Comparison of ENCODE assay signal across 6 worm cellular contexts in the genomic region with DNA sequence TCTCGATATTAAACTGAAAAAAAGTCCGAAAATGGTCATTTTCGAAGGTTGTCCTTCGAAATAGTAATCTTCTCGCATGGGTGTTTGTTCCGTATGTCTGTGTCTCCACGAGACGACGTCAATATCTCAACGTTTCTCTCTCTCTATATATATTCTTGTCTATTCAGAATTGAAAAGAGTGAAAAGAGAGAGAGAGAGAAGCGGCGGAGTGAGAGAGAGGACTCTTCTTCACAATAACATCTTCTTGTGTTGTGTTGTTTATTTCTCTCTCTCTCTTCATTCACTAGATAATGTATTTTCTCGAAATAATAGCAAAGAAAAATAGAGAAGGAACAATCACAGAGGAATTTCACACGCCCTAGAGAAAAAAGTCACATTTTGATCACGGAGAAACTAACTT.
TF ChIP-seq lines count a peak whose summit lies in the region.

No protein-coding gene starts in this region.

TF ChIP-seq in whole organism, L1 larva, 84 proteins besides CTCF, POLR2A, EP300 and RAD21 (continued from another document):
- TF ChIP-seq lin-15B (tag; optimal IDR thresholded peaks at IDR 0.05; lab: Kevin White, UChicago) (no peak), rnt-1 (tag; optimal IDR thresholded peaks at IDR 0.05; lab: Kevin White, UChicago) (peak; percentile 29), blmp-1 (tag; optimal IDR thresholded peaks at IDR 0.05; lab: Kevin White, UChicago) (peak; percentile 90), dpl-1 (GFP tag; optimal IDR thresholded peaks at IDR 0.05; lab: Kevin White, UChicago) (peak in 2 of 3 experiments; percentile 7 to 44), sox-4 (tag; optimal IDR thresholded peaks at IDR 0.05; lab: Kevin White, UChicago) (no peak), nhr-20 (tag; optimal IDR thresholded peaks at IDR 0.05; lab: Kevin White, UChicago) (peak; percentile 31), nhr-47 (tag; optimal IDR thresholded peaks at IDR 0.05; lab: Kevin White, UChicago) (peak; percentile 30), snu-23 (GFP tag; optimal IDR thresholded peaks at IDR 0.05; lab: Kevin White, UChicago) (peak; percentile 66), efl-1 (optimal IDR thresholded peaks at IDR 0.05; lab: Kevin White, UChicago) (peak; percentile 27 to 35), efl-1 (GFP tag; optimal IDR thresholded peaks at IDR 0.05 in 1 of 2; lab: Kevin White, UChicago) (peak in 1 of 2 experiments; percentile 45), elt-3 (tag; optimal IDR thresholded peaks at IDR 0.05; lab: Kevin White, UChicago) (peak in 1 of 6 experiments; percentile 12), lin-14 (GFP tag; optimal IDR thresholded peaks at IDR 0.05; lab: Kevin White, UChicago) (peak; percentile 88), ceh-82 (tag; optimal IDR thresholded peaks at IDR 0.05; lab: Kevin White, UChicago) (peak in 1 of 3 experiments; percentile 29), lin-13 (GFP tag; optimal IDR thresholded peaks at IDR 0.05; lab: Kevin White, UChicago) (peak; percentile 19), nhr-85 (tag; lab: Kevin White, UChicago) (peak; percentile 31)
TF ChIP-seq in whole organism, L1 larva: peak in this region for 19.

TF ChIP-seq in whole organism, L2 larva, 48 proteins besides CTCF, POLR2A, EP300 and RAD21 (continued from another document):
- no peak for TF ChIP-seq zag-1 (tag; optimal IDR thresholded peaks at IDR 0.05; lab: Kevin White, UChicago)
- peak in 1 of 2 experiments; percentile 59 for TF ChIP-seq lsy-2 (tag; optimal IDR thresholded peaks at IDR 0.05; lab: Kevin White, UChicago)
- TF ChIP-seq nhr-11 (tag; optimal IDR thresholded peaks at IDR 0.05; lab: Kevin White, UChicago): no peak
- TF ChIP-seq sma-9 (GFP tag; optimal IDR thresholded peaks at IDR 0.05; lab: Kevin White, UChicago): peak; percentile 42
- no peak for TF ChIP-seq sma-9 (tag; optimal IDR thresholded peaks at IDR 0.05; lab: Kevin White, UChicago)

TF ChIP-seq in whole organism, L3 larva, 47 proteins besides CTCF, POLR2A, EP300 and RAD21 (continued from another document):
- TF ChIP-seq ztf-11 (tag; optimal IDR thresholded peaks at IDR 0.05; lab: Kevin White, UChicago) (no peak), nhr-43 (tag; optimal IDR thresholded peaks at IDR 0.05; lab: Kevin White, UChicago; ENCODE audit: poor library complexity, severe bottlenecking) (no peak), elt-1 (tag; optimal IDR thresholded peaks at IDR 0.05; lab: Kevin White, UChicago) (no peak), nhr-67 (tag; optimal IDR thresholded peaks at IDR 0.05; lab: Kevin White, UChicago) (no peak), egl-5 (tag; optimal IDR thresholded peaks at IDR 0.05; lab: Kevin White, UChicago) (peak; percentile 39), ceh-28 (tag; optimal IDR thresholded peaks at IDR 0.05; lab: Kevin White, UChicago) (no peak), elt-2 (tag; optimal IDR thresholded peaks at IDR 0.05; lab: Kevin White, UChicago) (no peak), ceh-9 (tag; optimal IDR thresholded peaks at IDR 0.05; lab: Kevin White, UChicago) (no peak), tbx-2 (tag; optimal IDR thresholded peaks at IDR 0.05; lab: Kevin White, UChicago) (no peak), daf-12 (tag; optimal IDR thresholded peaks at IDR 0.05; lab: Kevin White, UChicago) (no peak), nfya-1 (tag; optimal IDR thresholded peaks at IDR 0.05; lab: Kevin White, UChicago; ENCODE audit: insufficient read depth) (peak; percentile 37), hmg-11 (tag; optimal IDR thresholded peaks at IDR 0.05; lab: Kevin White, UChicago) (peak; percentile 45), eor-1 (tag; optimal IDR thresholded peaks at IDR 0.05; lab: Kevin White, UChicago) (no peak), R02D3.7 (tag; optimal IDR thresholded peaks at IDR 0.05; lab: Kevin White, UChicago) (no peak), pha-4 (tag; optimal IDR thresholded peaks at IDR 0.05; lab: Kevin White, UChicago) (no peak), ztf-4 (tag; optimal IDR thresholded peaks at IDR 0.05; lab: Kevin White, UChicago) (no peak), aly-2 (tag; optimal IDR thresholded peaks at IDR 0.05; lab: Kevin White, UChicago) (no peak), lin-39 (tag; optimal IDR thresholded peaks at IDR 0.05; lab: Kevin White, UChicago) (peak; percentile 8), fkh-2 (tag; optimal IDR thresholded peaks at IDR 0.05; lab: Kevin White, UChicago) (no peak), ceh-16 (tag; optimal IDR thresholded peaks at IDR 0.05; lab: Kevin White, UChicago) (no peak), nhr-23 (tag; optimal IDR thresholded peaks at IDR 0.05; lab: Kevin White, UChicago) (peak; percentile 42)

TF ChIP-seq in whole organism, L4 larva, 104 proteins besides CTCF, POLR2A, EP300 and RAD21 (continued from another document):
- TF ChIP-seq egl-27 (tag; optimal IDR thresholded peaks at IDR 0.05; lab: Kevin White, UChicago) (no peak), rbr-2 (tag; optimal IDR thresholded peaks at IDR 0.05; lab: Kevin White, UChicago) (peak; percentile 53), hlh-11 (tag; optimal IDR thresholded peaks at IDR 0.05; lab: Kevin White, UChicago) (peak; percentile 23), unc-62 (GFP tag; optimal IDR thresholded peaks at IDR 0.05 in 1 of 2; lab: Kevin White, UChicago) (peak in 1 of 2 experiments; percentile 91), unc-62 (tag; optimal IDR thresholded peaks at IDR 0.05; lab: Kevin White, UChicago) (no peak), attf-4 (tag; optimal IDR thresholded peaks at IDR 0.05; lab: Kevin White, UChicago) (no peak), nhr-28 (tag; optimal IDR thresholded peaks at IDR 0.05; lab: Kevin White, UChicago) (peak; percentile 13), mdl-1 (tag; optimal IDR thresholded peaks at IDR 0.05; lab: Kevin White, UChicago) (peak in 1 of 2 experiments; percentile 49), zag-1 (tag; optimal IDR thresholded peaks at IDR 0.05; lab: Kevin White, UChicago) (no peak), daf-16 (GFP tag; optimal IDR thresholded peaks at IDR 0.05; lab: Kevin White, UChicago) (peak in 1 of 2 experiments; percentile 61), daf-16 (tag; optimal IDR thresholded peaks at IDR 0.05; lab: Kevin White, UChicago) (no peak)

TF ChIP-seq in whole organism, late embryonic, 69 proteins besides CTCF, POLR2A, EP300 and RAD21 (continued from another document):
- TF ChIP-seq pag-3 (tag; optimal IDR thresholded peaks at IDR 0.05; lab: Kevin White, UChicago; ENCODE audit: borderline replicate concordance) (no peak), unc-42 (tag; optimal IDR thresholded peaks at IDR 0.05; lab: Kevin White, UChicago) (peak; percentile 53), nhr-11 (tag; optimal IDR thresholded peaks at IDR 0.05; lab: Kevin White, UChicago) (no peak), dmd-4 (tag; optimal IDR thresholded peaks at IDR 0.05; lab: Kevin White, UChicago; ENCODE audit: borderline replicate concordance) (no peak), eyg-1 (tag; optimal IDR thresholded peaks at IDR 0.05; lab: Kevin White, UChicago) (no peak), rnt-1 (tag; optimal IDR thresholded peaks at IDR 0.05; lab: Kevin White, UChicago) (no peak), ceh-14 (tag; optimal IDR thresholded peaks at IDR 0.05; lab: Kevin White, UChicago) (no peak), ceh-48 (tag; optimal IDR thresholded peaks at IDR 0.05; lab: Kevin White, UChicago) (no peak), ceh-45 (GFP tag; IDR thresholded peaks at IDR 0.05; lab: Robert Waterston, UW) (no peak), pqm-1 (tag; optimal IDR thresholded peaks at IDR 0.05; lab: Kevin White, UChicago) (no peak), lin-11 (tag; optimal IDR thresholded peaks at IDR 0.05; lab: Kevin White, UChicago) (no peak), fax-1 (tag; optimal IDR thresholded peaks at IDR 0.05; lab: Kevin White, UChicago) (no peak), hlh-15 (tag; optimal IDR thresholded peaks at IDR 0.05; lab: Kevin White, UChicago) (no peak), ceh-6 (GFP tag; optimal IDR thresholded peaks at IDR 0.05; lab: Kevin White, UChicago) (no peak), ttx-3 (tag; optimal IDR thresholded peaks at IDR 0.05; lab: Kevin White, UChicago) (no peak), syd-9 (tag; optimal IDR thresholded peaks at IDR 0.05; lab: Kevin White, UChicago) (no peak), elt-2 (tag; optimal IDR thresholded peaks at IDR 0.05; lab: Kevin White, UChicago) (no peak), unc-55 (GFP tag; optimal IDR thresholded peaks at IDR 0.05; lab: Kevin White, UChicago) (peak; percentile 73), dve-1 (tag; optimal IDR thresholded peaks at IDR 0.05; lab: Kevin White, UChicago) (no peak), pat-9 (tag; optimal IDR thresholded peaks at IDR 0.05; lab: Kevin White, UChicago) (no peak), ahr-1 (tag; optimal IDR thresholded peaks at IDR 0.05; lab: Kevin White, UChicago) (no peak), fkh-6 (tag; optimal IDR thresholded peaks at IDR 0.05; lab: Kevin White, UChicago) (no peak), fkh-10 (GFP tag; optimal IDR thresholded peaks at IDR 0.05; lab: Kevin White, UChicago) (no peak), K09A11.1 (tag; optimal IDR thresholded peaks at IDR 0.05; lab: Kevin White, UChicago; ENCODE audit: insufficient read depth) (no peak), pha-4 (tag; optimal IDR thresholded peaks at IDR 0.05; lab: Kevin White, UChicago) (no peak), C08G9.2 (tag; optimal IDR thresholded peaks at IDR 0.05; lab: Kevin White, UChicago) (no peak), unc-3 (GFP tag; conservative IDR thresholded peaks at IDR 0.05; lab: Robert Waterston, UW) (no peak), unc-3 (tag; optimal IDR thresholded peaks at IDR 0.05; lab: Kevin White, UChicago) (no peak), ceh-24 (tag; optimal IDR thresholded peaks at IDR 0.05; lab: Kevin White, UChicago) (no peak), madf-2 (tag; optimal IDR thresholded peaks at IDR 0.05; lab: Kevin White, UChicago) (no peak), unc-86 (tag; optimal IDR thresholded peaks at IDR 0.05; lab: Kevin White, UChicago) (no peak), tbx-2 (tag; optimal IDR thresholded peaks at IDR 0.05; lab: Kevin White, UChicago) (peak; percentile 18), ceh-31 (tag; optimal IDR thresholded peaks at IDR 0.05; lab: Kevin White, UChicago) (peak; percentile 60), ref-2 (tag; optimal IDR thresholded peaks at IDR 0.05; lab: Kevin White, UChicago) (no peak), ceh-18 (tag; optimal IDR thresholded peaks at IDR 0.05; lab: Kevin White, UChicago) (peak; percentile 6), ceh-30 (tag; optimal IDR thresholded peaks at IDR 0.05; lab: Kevin White, UChicago) (no peak), hlh-8 (tag; optimal IDR thresholded peaks at IDR 0.05; lab: Kevin White, UChicago) (no peak), elt-4 (tag; optimal IDR thresholded peaks at IDR 0.05; lab: Kevin White, UChicago) (no peak)

TF ChIP-seq in whole organism, mixed stage, embryonic, 35 proteins besides CTCF, POLR2A, EP300 and RAD21 (continued from another document):
- peak; percentile 88 for TF ChIP-seq ces-1 (GFP tag; optimal IDR thresholded peaks at IDR 0.05; lab: Kevin White, UChicago)
- TF ChIP-seq pha-4 (tag; optimal IDR thresholded peaks at IDR 0.05; lab: Kevin White, UChicago): no peak
- peak; percentile 46 for TF ChIP-seq unc-120 (tag; optimal IDR thresholded peaks at IDR 0.05; lab: Kevin White, UChicago; ENCODE audit: poor library complexity, severe bottlenecking)
- TF ChIP-seq nhr-2 (tag; optimal IDR thresholded peaks at IDR 0.05; lab: Kevin White, UChicago): no peak
- no peak for TF ChIP-seq hlh-1 (tag; optimal IDR thresholded peaks at IDR 0.05; lab: Kevin White, UChicago)
- no peak for TF ChIP-seq mab-5 (tag; optimal IDR thresholded peaks at IDR 0.05; lab: Kevin White, UChicago)
- no peak for TF ChIP-seq zip-8 (tag; optimal IDR thresholded peaks at IDR 0.05; lab: Kevin White, UChicago)
- no peak for TF ChIP-seq ceh-43 (GFP tag; optimal IDR thresholded peaks at IDR 0.05; lab: Kevin White, UChicago)
- TF ChIP-seq nhr-12 (tag; optimal IDR thresholded peaks at IDR 0.05; lab: Kevin White, UChicago): no peak
- TF ChIP-seq tbx-8 (GFP tag; optimal IDR thresholded peaks at IDR 0.05; lab: Kevin White, UChicago): no peak
- peak; percentile 9 for TF ChIP-seq mep-1 (tag; optimal IDR thresholded peaks at IDR 0.05; lab: Kevin White, UChicago)
- no peak for TF ChIP-seq drap-1 (GFP tag; optimal IDR thresholded peaks at IDR 0.05; lab: Kevin White, UChicago)
- no peak for TF ChIP-seq bed-3 (GFP tag; optimal IDR thresholded peaks at IDR 0.05; lab: Kevin White, UChicago)
- no peak for TF ChIP-seq cnd-1 (tag; optimal IDR thresholded peaks at IDR 0.05; lab: Kevin White, UChicago)
- no peak for TF ChIP-seq sem-2 (GFP tag; optimal IDR thresholded peaks at IDR 0.05; lab: Kevin White, UChicago)
- no peak for TF ChIP-seq M03D4.4 (tag; optimal IDR thresholded peaks at IDR 0.05; lab: Kevin White, UChicago)
